Fruit fly (Drosophila melanogaster) whole organism, embryonic: ENCODE data around the gene CG43796.

Source experiments
- Atf3 ChIP-seq: fragments of 200-800 bp; sonication (Bioruptor generic); optimal IDR thresholded peaks from 3 replicates; lab custom pipeline; 2016; ENCODE audit warnings: missing biosample characterization, missing genetic modification characterization
- BEAF-32 ChIP-seq: fragments of 200-800 bp; sonication (Bioruptor generic); optimal IDR thresholded peaks from 3 replicates; lab custom pipeline; 2017; ENCODE audit warnings: missing biosample characterization, missing genetic modification characterization, mild to moderate bottlenecking, moderate library complexity, missing genetic modification reagents
- Bgb ChIP-seq: fragments of 200-800 bp; sonication (Bioruptor generic); IDR thresholded peaks from 2 replicates; pipeline ENCODE4 v1.3.6; 2022; ENCODE audit warnings: missing biosample characterization, missing genetic modification characterization; ENCODE audit not compliant: partially characterized antibody
- Bteb2 ChIP-seq: fragments of 200-800 bp; sonication (Bioruptor generic); optimal IDR thresholded peaks from 2 replicates; lab custom pipeline; 2016; ENCODE audit warnings: missing biosample characterization, missing genetic modification characterization
- CG1024 ChIP-seq: fragments of 200-800 bp; sonication (Bioruptor generic); IDR thresholded peaks from 2 replicates; pipeline ENCODE4 v1.3.6; 2022; ENCODE audit warnings: missing biosample characterization, missing genetic modification characterization
- CG11093 ChIP-seq: fragments of 200-800 bp; sonication (Bioruptor generic); IDR thresholded peaks from 3 replicates; pipeline ENCODE4 v1.3.6; 2022; ENCODE audit warnings: missing biosample characterization, missing genetic modification characterization
- CG11456 ChIP-seq: fragments of 200-800 bp; sonication (Bioruptor generic); IDR thresholded peaks from 3 replicates; pipeline ENCODE4 v1.3.6; 2022; ENCODE audit warnings: missing biosample characterization, missing genetic modification characterization
- CG14014 ChIP-seq: fragments of 200-800 bp; sonication (Bioruptor generic); IDR thresholded peaks from 2 replicates; pipeline ENCODE4 v1.3.6; 2022; ENCODE audit warnings: missing biosample characterization, missing genetic modification characterization
- CG15073 ChIP-seq: fragments of 200-800 bp; sonication (Bioruptor generic); optimal IDR thresholded peaks from 2 replicates; lab custom pipeline; 2016; ENCODE audit warnings: missing biosample characterization, missing genetic modification characterization
- CG15696 ChIP-seq: fragments of 200-800 bp; sonication (Bioruptor generic); optimal IDR thresholded peaks from 2 replicates; lab custom pipeline; 2019; ENCODE audit warnings: missing biosample characterization, mild to moderate bottlenecking, missing genetic modification characterization, moderate library complexity
- CG16815 ChIP-seq: fragments of 200-800 bp; sonication (Bioruptor generic); optimal IDR thresholded peaks from 3 replicates; lab custom pipeline; 2017; ENCODE audit warnings: missing biosample characterization, mild to moderate bottlenecking, missing genetic modification characterization
- CG17385 ChIP-seq: fragments of 200-800 bp; sonication (Bioruptor generic); optimal IDR thresholded peaks from 3 replicates; lab custom pipeline; 2018; ENCODE audit warnings: missing biosample characterization, mild to moderate bottlenecking, missing genetic modification characterization
- CG18599 ChIP-seq: fragments of 200-800 bp; sonication (Bioruptor generic); optimal IDR thresholded peaks from 3 replicates; lab custom pipeline; 2017; ENCODE audit warnings: missing biosample characterization, missing genetic modification characterization, mild to moderate bottlenecking, moderate library complexity, missing genetic modification reagents
- CG2875 ChIP-seq: fragments of 200-800 bp; sonication (Bioruptor generic); optimal IDR thresholded peaks from 2 replicates; lab custom pipeline; 2017; ENCODE audit warnings: missing biosample characterization, mild to moderate bottlenecking, missing genetic modification characterization, missing genetic modification reagents
- CG30431 ChIP-seq: fragments of 200-800 bp; sonication (Bioruptor generic); optimal IDR thresholded peaks from 2 replicates; lab custom pipeline; 2017; ENCODE audit warnings: missing biosample characterization, missing genetic modification characterization
- CG3065 ChIP-seq: fragments of 200-800 bp; sonication (Bioruptor generic); optimal IDR thresholded peaks from 2 replicates; lab custom pipeline; 2016; ENCODE audit warnings: missing biosample characterization, missing genetic modification characterization
- CG31441 ChIP-seq: fragments of 200-800 bp; sonication (Bioruptor generic); IDR thresholded peaks from 2 replicates; pipeline ENCODE4 v1.3.6; 2022; ENCODE audit warnings: missing biosample characterization, missing genetic modification characterization
- CG3726 ChIP-seq: fragments of 200-800 bp; sonication (Bioruptor generic); IDR thresholded peaks from 3 replicates; pipeline ENCODE4, ENCODE4 v1.3.6; 2022; ENCODE audit warnings: missing biosample characterization, missing genetic modification characterization
- CG43689 ChIP-seq: fragments of 200-800 bp; sonication (Bioruptor generic); IDR thresholded peaks from 2 replicates; pipeline ENCODE4 v1.3.6; 2022; ENCODE audit warnings: missing biosample characterization, missing genetic modification characterization
- CG8388 ChIP-seq: fragments of 200-800 bp; sonication (Bioruptor generic); optimal IDR thresholded peaks from 2 replicates; lab custom pipeline; 2019; ENCODE audit warnings: missing biosample characterization, mild to moderate bottlenecking, missing genetic modification characterization, moderate library complexity
- CG9215 ChIP-seq: fragments of 200-800 bp; sonication (Bioruptor generic); IDR thresholded peaks from 2 replicates; pipeline ENCODE4 v1.3.6; 2022; ENCODE audit warnings: missing biosample characterization, missing genetic modification characterization
- CG9797 ChIP-seq: fragments of 200-800 bp; sonication (Bioruptor generic); optimal IDR thresholded peaks from 3 replicates; lab custom pipeline; 2018; ENCODE audit warnings: missing biosample characterization, mild to moderate bottlenecking, missing genetic modification characterization
- CG9876 ChIP-seq: fragments of 200-800 bp; sonication (Bioruptor generic); optimal IDR thresholded peaks from 2 replicates; lab custom pipeline; 2016; ENCODE audit warnings: missing biosample characterization, missing genetic modification characterization
- Dbx ChIP-seq: fragments of 200-800 bp; sonication (Bioruptor generic); IDR thresholded peaks from 3 replicates; pipeline ENCODE4 v1.3.6; 2022; ENCODE audit warnings: missing biosample characterization, missing genetic modification characterization
- Dip3 ChIP-seq: fragments of 200-800 bp; sonication (Bioruptor generic); optimal IDR thresholded peaks from 3 replicates; lab custom pipeline; 2016; ENCODE audit warnings: missing biosample characterization, missing genetic modification characterization
- Dll ChIP-seq: fragments of 200-800 bp; sonication (Bioruptor generic); IDR thresholded peaks from 4 replicates; pipeline ENCODE4 v1.3.6; 2022; ENCODE audit warnings: missing biosample characterization, missing genetic modification characterization; ENCODE audit not compliant: partially characterized antibody
- Drgx ChIP-seq: fragments of 200-800 bp; sonication (Bioruptor generic); IDR thresholded peaks from 2 replicates; pipeline ENCODE4 v1.3.6; 2022; ENCODE audit warnings: missing biosample characterization, missing genetic modification characterization
- HHEX ChIP-seq: fragments of 200-800 bp; sonication (Bioruptor generic); optimal IDR thresholded peaks from 3 replicates; lab custom pipeline; 2017; ENCODE audit warnings: missing biosample characterization, mild to moderate bottlenecking, missing genetic modification characterization, missing genetic modification reagents
- HmgZ ChIP-seq: fragments of 200-800 bp; sonication (Bioruptor generic); optimal IDR thresholded peaks from 2 replicates; lab custom pipeline; 2018; ENCODE audit warnings: missing biosample characterization, mild to moderate bottlenecking, missing genetic modification characterization
- Mad ChIP-seq: fragments of 200-800 bp; sonication (Bioruptor generic); optimal IDR thresholded peaks from 2 replicates; lab custom pipeline; 2016; ENCODE audit warnings: missing biosample characterization, missing genetic modification characterization
- NC2β ChIP-seq: fragments of 200-800 bp; sonication (Bioruptor generic); optimal IDR thresholded peaks from 2 replicates; lab custom pipeline; 2016; ENCODE audit warnings: missing biosample characterization, missing genetic modification characterization
- NK7.1 ChIP-seq: fragments of 200-800 bp; sonication (Bioruptor generic); optimal IDR thresholded peaks from 3 replicates; lab custom pipeline; 2016; ENCODE audit warnings: missing biosample characterization, missing genetic modification characterization
- Poxn ChIP-seq: fragments of 200-800 bp; sonication (Bioruptor generic); IDR thresholded peaks from 2 replicates; pipeline ENCODE4 v1.3.6; 2022; ENCODE audit warnings: missing biosample characterization, missing genetic modification characterization
- Six4 ChIP-seq: fragments of 200-800 bp; sonication (Bioruptor generic); optimal IDR thresholded peaks from 2 replicates; lab custom pipeline; 2016; ENCODE audit warnings: missing biosample characterization, missing genetic modification characterization
- Sry-β ChIP-seq: fragments of 200-800 bp; sonication (Bioruptor generic); optimal IDR thresholded peaks from 2 replicates; lab custom pipeline; 2018; ENCODE audit warnings: missing biosample characterization, mild to moderate bottlenecking, missing genetic modification characterization, moderate library complexity
- YL-1 ChIP-seq: fragments of 200-800 bp; sonication (Bioruptor generic); optimal IDR thresholded peaks from 3 replicates; lab custom pipeline; 2017; ENCODE audit warnings: missing biosample characterization, mild to moderate bottlenecking, missing genetic modification characterization
- al ChIP-seq: fragments of 200-800 bp; sonication (Bioruptor generic); IDR thresholded peaks from 2 replicates; pipeline ENCODE4 v1.3.6; 2022; ENCODE audit warnings: missing biosample characterization, missing genetic modification characterization
- cas ChIP-seq: fragments of 200-800 bp; sonication (Bioruptor generic); IDR thresholded peaks from 2 replicates; pipeline ENCODE4 v1.3.6; 2022; ENCODE audit warnings: missing biosample characterization, missing genetic modification characterization
- danr ChIP-seq: fragments of 200-800 bp; sonication (Bioruptor generic); IDR thresholded peaks from 2 replicates; pipeline ENCODE4 v1.3.6; 2022; ENCODE audit warnings: missing biosample characterization, missing genetic modification characterization
- fd102C ChIP-seq: fragments of 200-800 bp; sonication (Bioruptor generic); optimal IDR thresholded peaks from 2 replicates; lab custom pipeline; 2018; ENCODE audit warnings: missing biosample characterization, mild to moderate bottlenecking, missing genetic modification characterization, moderate library complexity
- ftz-f1 ChIP-seq: fragments of 200-800 bp; sonication (Bioruptor generic); optimal IDR thresholded peaks from 2 replicates; lab custom pipeline; 2016; ENCODE audit warnings: missing biosample characterization, missing genetic modification characterization
- gce ChIP-seq: fragments of 200-800 bp; sonication (Bioruptor generic); IDR thresholded peaks from 3 replicates; pipeline ENCODE4 v1.3.6; 2022; ENCODE audit warnings: missing biosample characterization, missing genetic modification characterization
- gsb ChIP-seq: fragments of 200-800 bp; sonication (Bioruptor generic); IDR thresholded peaks from 2 replicates; pipeline ENCODE4 v1.3.6; 2022; ENCODE audit warnings: missing biosample characterization, missing genetic modification characterization
- hb ChIP-seq: fragments of 200-800 bp; sonication (Bioruptor generic); IDR thresholded peaks from 3 replicates; pipeline ENCODE4 v1.3.6; 2022; ENCODE audit warnings: missing biosample characterization, missing genetic modification characterization; ENCODE audit not compliant: partially characterized antibody
- her ChIP-seq: fragments of 200-800 bp; sonication (Bioruptor generic); optimal IDR thresholded peaks from 2 replicates; lab custom pipeline; 2016; ENCODE audit warnings: missing biosample characterization, missing genetic modification characterization
- ken ChIP-seq: fragments of 200-800 bp; sonication (Bioruptor generic); IDR thresholded peaks from 3 replicates; pipeline ENCODE4 v1.3.6; 2022; ENCODE audit warnings: missing biosample characterization, missing genetic modification characterization
- ranshi ChIP-seq: fragments of 200-800 bp; sonication (Bioruptor generic); IDR thresholded peaks from 2 replicates; pipeline ENCODE4 v1.3.6; 2022; ENCODE audit warnings: missing biosample characterization, missing genetic modification characterization
- repo ChIP-seq: fragments of 200-800 bp; sonication (Bioruptor generic); optimal IDR thresholded peaks from 2 replicates; lab custom pipeline; 2016; ENCODE audit warnings: missing biosample characterization, missing genetic modification characterization
- slp2 ChIP-seq: fragments of 200-800 bp; sonication (Bioruptor generic); optimal IDR thresholded peaks from 2 replicates; lab custom pipeline; 2016; ENCODE audit warnings: missing biosample characterization, missing genetic modification characterization
- sqz ChIP-seq: fragments of 200-800 bp; sonication (Bioruptor generic); optimal IDR thresholded peaks from 3 replicates; lab custom pipeline; 2018; ENCODE audit warnings: missing biosample characterization, mild to moderate bottlenecking, missing genetic modification characterization
- zen2 ChIP-seq: fragments of 200-800 bp; sonication (Bioruptor generic); IDR thresholded peaks from 3 replicates; pipeline ENCODE4 v1.3.6; 2022; ENCODE audit warnings: missing biosample characterization, missing genetic modification characterization; ENCODE audit not compliant: partially characterized antibody
- zfh1 ChIP-seq: fragments of 200-800 bp; sonication (Bioruptor generic); IDR thresholded peaks from 3 replicates; pipeline ENCODE4 v1.3.6; 2022; ENCODE audit warnings: missing biosample characterization, missing genetic modification characterization

Gene CG43796

DNA sequence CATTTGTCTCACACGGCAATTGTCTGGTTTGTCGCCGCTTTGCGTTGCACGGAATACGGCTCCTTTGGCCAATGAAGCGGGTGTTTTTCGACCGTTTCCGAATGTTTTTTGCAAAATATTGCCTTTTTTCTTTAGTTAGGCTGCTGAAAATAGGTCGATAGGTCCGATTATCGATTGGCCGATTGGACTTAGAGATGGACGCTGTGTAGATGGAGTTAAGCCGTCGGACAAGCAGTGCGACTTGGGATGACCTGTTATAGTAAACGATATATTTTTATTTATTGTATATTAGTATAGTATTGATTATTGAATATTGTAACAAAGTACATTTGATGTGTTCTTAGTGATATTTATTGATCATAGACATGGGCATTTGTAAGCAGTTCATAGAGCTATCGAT is 46.1 kb downstream of the CG43796 start, which contains the start of the genes lmgA and lmgB (continued):
- TF ChIP-seq CG30431 (no peak), CG3065 (no peak), Atf3 (no peak), Sry-β (GFP tag; lab: Kevin White, UChicago) (no peak), YL-1 (GFP tag; lab: Kevin White, UChicago) (peak; percentile 52), gce (no peak), Dll (peak; percentile 90), CG43689 (no peak), fd102C (GFP tag; lab: Kevin White, UChicago) (no peak), CG3726 (no peak), CG1024 (no peak), danr (GFP tag; lab: Robert Waterston, UW) (no peak), CG17385 (GFP tag; lab: Kevin White, UChicago) (no peak), ftz-f1 (GFP tag; lab: Kevin White, UChicago) (no peak), cas (GFP tag; lab: Robert Waterston, UW) (peak; percentile 26; the same call in 1 of the 2 replicates), ken (no peak), al (GFP tag; lab: Robert Waterston, UW) (0 out of 2 replicates have a peak, but pooled peaks have one; percentile 27), zen2 (GFP tag; lab: Robert Waterston, UW) (peak; percentile 76), CG15696 (tag; lab: Kevin White, UChicago) (peak; percentile 16), Dbx (GFP tag; lab: Robert Waterston, UW) (peak; percentile 46; the same call in 1 of the 3 replicates), Dip3 (no peak), CG11456 (GFP tag; lab: Robert Waterston, UW) (peak; percentile 16; the same call in 1 of the 3 replicates), Drgx (no peak), CG18599 (GFP tag; lab: Kevin White, UChicago) (no peak), sqz (no peak), CG9876 (GFP tag; lab: Kevin White, UChicago) (no peak), her (GFP tag; lab: Kevin White, UChicago) (no peak), CG8388 (GFP tag; lab: Kevin White, UChicago) (peak; percentile 8), BEAF-32 (GFP tag; lab: Kevin White, UChicago) (peak; percentile 87), Bteb2 (GFP tag; lab: Kevin White, UChicago) (no peak), CG14014 (GFP tag; lab: Robert Waterston, UW) (0 out of 2 replicates have a peak, but pooled peaks have one; percentile 9), Poxn (no peak), CG16815 (GFP tag; lab: Kevin White, UChicago) (no peak), CG9797 (GFP tag; lab: Kevin White, UChicago) (peak; percentile 22), HmgZ (tag; lab: Kevin White, UChicago) (peak; percentile 76), CG11093 (GFP tag; lab: Robert Waterston, UW) (no peak), HHEX (GFP tag; lab: Kevin White, UChicago) (no peak), hb (GFP tag; lab: Robert Waterston, UW) (peak; percentile 88), CG31441 (peak; percentile 45; the same call in 1 of the 2 replicates), zfh1 (GFP tag; lab: Robert Waterston, UW) (no peak), gsb (GFP tag; lab: Robert Waterston, UW) (no peak), ranshi (GFP tag; lab: Robert Waterston, UW) (no peak), Six4 (GFP tag; lab: Kevin White, UChicago) (peak; percentile 14), repo (GFP tag; lab: Kevin White, UChicago) (no peak), CG2875 (GFP tag; lab: Kevin White, UChicago) (no peak), Bgb (GFP tag; lab: Robert Waterston, UW) (peak; percentile 86), CG9215 (GFP tag; lab: Robert Waterston, UW) (no peak), CG15073 (GFP tag; lab: Kevin White, UChicago) (no peak), Mad (GFP tag; lab: Kevin White, UChicago) (no peak), slp2 (GFP tag; lab: Kevin White, UChicago) (no peak), NK7.1 (GFP tag; lab: Kevin White, UChicago) (no peak), NC2β (no peak)
